Worm (Caenorhabditis elegans): Measurements from ENCODE around the gene R07C3.3.

The R07C3.3 gene

DNA sequence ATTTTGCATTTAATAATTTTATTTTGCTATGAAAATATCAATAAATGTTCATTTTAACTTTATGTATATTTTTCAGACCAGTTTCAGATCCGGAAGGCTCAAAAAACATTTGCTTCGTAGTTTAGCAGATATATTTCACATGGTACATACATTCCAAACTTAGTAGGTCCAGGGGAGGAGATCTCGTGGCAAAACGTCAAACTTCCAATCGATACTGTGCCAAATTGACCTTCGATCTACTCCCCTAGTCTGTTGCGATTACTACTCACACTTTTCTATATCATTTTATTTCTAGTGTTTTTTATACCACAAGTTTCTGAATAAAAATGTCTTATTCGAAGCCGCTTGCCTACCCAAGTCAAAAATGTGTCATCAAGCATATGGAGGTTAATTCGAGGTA lies 27.0 kb upstream of the R07C3.3 start, which contains the start of gene fbxc-31:
TSS of gene fbxc-31 (plus strand) at position 301 of the 400 bp plus-strand sequence.
- TF ChIP-seq fos-1 (tag; optimal IDR thresholded peaks at IDR 0.05) (no peak), nhr-67 (tag; optimal IDR thresholded peaks at IDR 0.05) (no peak), hmg-11 (tag; optimal IDR thresholded peaks at IDR 0.05) (no peak), aly-2 (tag; optimal IDR thresholded peaks at IDR 0.05) (no peak), nfya-1 (tag; optimal IDR thresholded peaks at IDR 0.05; ENCODE audit: insufficient read depth) (no peak), ceh-28 (tag; optimal IDR thresholded peaks at IDR 0.05) (no peak), tbx-2 (tag; optimal IDR thresholded peaks at IDR 0.05) (no peak), elt-2 (tag; optimal IDR thresholded peaks at IDR 0.05) (no peak), pqm-1 (tag; optimal IDR thresholded peaks at IDR 0.05) (no peak), elt-1 (tag; optimal IDR thresholded peaks at IDR 0.05) (no peak), skn-1 (tag; optimal IDR thresholded peaks at IDR 0.05) (no peak), nhr-11 (tag; optimal IDR thresholded peaks at IDR 0.05) (no peak), lsy-12 (tag; optimal IDR thresholded peaks at IDR 0.05) (no peak), lin-39 (tag; optimal IDR thresholded peaks at IDR 0.05) (no peak), nhr-25 (tag; optimal IDR thresholded peaks at IDR 0.05) (no peak)

DNA sequence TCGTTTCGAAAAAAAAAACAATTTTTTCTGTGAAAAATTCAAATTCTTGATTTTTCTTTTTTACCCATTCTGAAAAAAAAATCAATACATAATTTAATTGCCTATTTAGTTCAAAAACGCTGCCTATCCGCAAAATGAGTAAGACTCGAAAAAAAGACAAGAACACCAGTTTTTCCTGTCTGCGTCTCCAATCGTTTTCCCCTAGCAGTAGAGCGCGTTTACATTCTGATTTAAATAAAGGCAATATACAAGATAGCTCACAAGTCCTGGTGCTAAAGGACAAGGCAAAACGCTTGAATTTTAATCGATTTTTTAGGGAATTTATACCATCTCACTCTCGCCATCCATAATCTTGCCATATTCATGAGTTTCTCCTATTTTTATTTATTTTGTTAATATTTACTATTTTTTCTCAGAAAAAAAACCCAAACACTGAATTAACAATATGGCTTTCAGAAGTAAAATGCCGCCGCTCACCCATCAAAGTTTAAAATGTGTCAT lies 25.4 kb upstream of the R07C3.3 start, which contains the start of gene fbxc-33:
TSS of gene fbxc-33 (plus strand) at position 451 of the 501 bp plus-strand sequence.
- no peak for TF ChIP-seq eor-1 (tag; optimal IDR thresholded peaks at IDR 0.05)
- peak; percentile 65 for TF ChIP-seq lin-15B (tag; optimal IDR thresholded peaks at IDR 0.05)
- peak; percentile 41 for TF ChIP-seq elt-2 (tag; optimal IDR thresholded peaks at IDR 0.05)
- TF ChIP-seq mml-1 (tag; optimal IDR thresholded peaks at IDR 0.05), result no peak
- TF ChIP-seq snpc-4 (tag; optimal IDR thresholded peaks at IDR 0.05), result peak; percentile 36

DNA sequence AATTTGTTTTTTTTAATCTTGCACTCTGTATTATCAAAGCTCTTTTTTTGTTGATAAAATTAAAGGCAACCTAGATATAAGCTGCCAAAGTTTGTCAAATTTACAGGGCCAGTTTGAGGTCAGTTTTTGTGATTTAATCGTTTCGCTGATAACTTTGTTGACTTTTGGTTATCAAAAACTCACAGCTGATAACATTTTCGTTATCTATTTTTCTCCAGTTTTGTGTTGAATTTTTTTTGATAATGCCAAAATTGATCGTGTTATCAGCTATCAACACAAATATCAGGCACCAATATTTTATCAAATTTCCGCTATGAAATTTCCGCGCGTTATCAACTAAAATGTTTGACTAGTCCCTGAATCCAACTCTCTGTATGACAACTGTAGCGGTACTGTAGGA lies 23.4 kb upstream of the R07C3.3 start:
- TF ChIP-seq pqm-1 (tag; optimal IDR thresholded peaks at IDR 0.05) (peak; percentile 99), ztf-11 (tag; optimal IDR thresholded peaks at IDR 0.05) (no peak), fos-1 (tag; optimal IDR thresholded peaks at IDR 0.05) (peak; percentile 49), pha-4 (tag; optimal IDR thresholded peaks at IDR 0.05) (peak; percentile 95), mml-1 (tag; optimal IDR thresholded peaks at IDR 0.05) (no peak), egl-27 (tag; optimal IDR thresholded peaks at IDR 0.05) (peak; percentile 73), elt-2 (tag; optimal IDR thresholded peaks at IDR 0.05) (peak; percentile 100), fkh-10 (GFP tag; optimal IDR thresholded peaks at IDR 0.05) (no peak), nhr-77 (tag; optimal IDR thresholded peaks at IDR 0.05) (no peak), jun-1 (tag; optimal IDR thresholded peaks at IDR 0.05) (peak; percentile 98)

DNA sequence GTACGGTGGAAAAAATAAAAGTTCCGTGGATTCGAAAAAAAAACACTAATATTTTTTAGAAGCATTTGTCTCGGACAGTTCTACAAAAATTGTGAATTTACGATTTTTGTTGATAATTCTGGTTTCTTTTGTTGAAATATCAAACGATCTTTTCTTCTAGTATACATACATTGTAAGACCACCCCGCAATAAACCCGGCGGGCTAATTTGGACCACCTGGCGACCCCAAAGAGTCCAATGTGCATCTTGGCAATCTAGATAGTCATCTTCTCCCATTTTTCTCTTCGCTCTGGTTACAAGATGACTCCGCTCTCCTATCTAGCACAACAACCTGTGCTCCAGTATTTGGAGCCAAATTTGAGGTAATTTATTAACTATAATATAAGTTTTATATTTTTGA lies 22.9 kb upstream of the R07C3.3 start, which contains the start of gene fbxc-29:
TSS of gene fbxc-29 (plus strand) at position 301 of the 400 bp plus-strand sequence.
- TF ChIP-seq pqm-1 (tag; optimal IDR thresholded peaks at IDR 0.05) (no peak), skn-1 (tag; optimal IDR thresholded peaks at IDR 0.05) (no peak), pha-4 (tag; optimal IDR thresholded peaks at IDR 0.05) (no peak), egl-27 (tag; optimal IDR thresholded peaks at IDR 0.05) (no peak)

DNA sequence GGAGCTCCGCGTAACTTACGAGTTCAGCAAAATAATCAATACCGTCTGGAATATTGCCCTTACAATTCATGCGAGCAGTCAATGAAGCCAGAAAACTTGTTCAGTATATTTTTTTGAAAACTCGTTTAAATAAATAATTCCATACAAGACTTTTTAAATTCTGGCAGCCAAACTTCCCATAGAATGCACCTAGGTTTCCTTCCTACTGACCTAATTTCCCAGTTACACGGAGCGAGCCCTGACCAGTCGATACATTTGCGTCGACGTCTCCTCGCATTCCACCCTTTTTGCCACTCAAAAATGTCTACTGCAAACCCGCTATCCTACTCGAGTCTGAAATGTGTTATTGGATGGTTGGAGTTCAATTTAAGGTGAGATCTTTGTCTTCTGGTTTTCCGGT lies 21.3 kb upstream of the R07C3.3 start, which contains the start of gene fbxc-30:
TSS of gene fbxc-30 (plus strand) at position 301 of the 400 bp plus-strand sequence.
- no peak for TF ChIP-seq pqm-1 (tag; optimal IDR thresholded peaks at IDR 0.05)
- no peak for TF ChIP-seq ceh-9 (tag; optimal IDR thresholded peaks at IDR 0.05)
- TF ChIP-seq jun-1 (tag; optimal IDR thresholded peaks at IDR 0.05), result no peak
- no peak for TF ChIP-seq ztf-11 (tag; optimal IDR thresholded peaks at IDR 0.05)
- TF ChIP-seq lin-39 (tag; optimal IDR thresholded peaks at IDR 0.05), result no peak
- TF ChIP-seq unc-39 (tag; optimal IDR thresholded peaks at IDR 0.05), result no peak
- TF ChIP-seq ceh-82 (tag; optimal IDR thresholded peaks at IDR 0.05), result no peak
- TF ChIP-seq elt-3 (tag; optimal IDR thresholded peaks at IDR 0.05), result no peak
- no peak for TF ChIP-seq ceh-16 (tag; optimal IDR thresholded peaks at IDR 0.05)
- TF ChIP-seq skn-1 (tag; optimal IDR thresholded peaks at IDR 0.05), result no peak
- TF ChIP-seq daf-12 (tag; optimal IDR thresholded peaks at IDR 0.05), result no peak
- no peak for TF ChIP-seq zag-1 (tag; optimal IDR thresholded peaks at IDR 0.05)
- no peak for TF ChIP-seq nhr-12 (tag; optimal IDR thresholded peaks at IDR 0.05)
- no peak for TF ChIP-seq mdl-1 (tag; optimal IDR thresholded peaks at IDR 0.05)
- TF ChIP-seq aly-2 (tag; optimal IDR thresholded peaks at IDR 0.05), result no peak
- no peak for TF ChIP-seq fkh-10 (GFP tag; optimal IDR thresholded peaks at IDR 0.05)
